Fruit fly (Drosophila melanogaster): Measurements from ENCODE around the gene CG7778.

The CG7778 gene

dm6 chr2L:8302766-8303479 is 43.5 kb upstream of the CG7778 start, which contains the start of the genes wol and Scgalpha (continued):
- TF ChIP-seq CG6765 (GFP tag; optimal IDR thresholded peaks at IDR 0.05): no peak
- 0 out of 2 replicates have a peak, but pooled peaks have one; percentile 8 for TF ChIP-seq CG4360 (GFP tag; IDR thresholded peaks at IDR 0.05)
- TF ChIP-seq CG18262 (tag; optimal IDR thresholded peaks at IDR 0.05): no peak
- TF ChIP-seq CG7271 (tag; optimal IDR thresholded peaks at IDR 0.05): no peak
- no peak for TF ChIP-seq CG3281 (GFP tag; optimal IDR thresholded peaks at IDR 0.05)
- TF ChIP-seq lola (GFP tag; optimal IDR thresholded peaks at IDR 0.05): no peak
- no peak for TF ChIP-seq trem (tag; optimal IDR thresholded peaks at IDR 0.05)

dm6 chr2L:8304635-8305034 is 41.8 kb upstream of the CG7778 start:
- TF ChIP-seq CTCF (GFP tag; optimal IDR thresholded peaks at IDR 0.05) (no peak), Elba2 (GFP tag; optimal IDR thresholded peaks at IDR 0.05) (peak; percentile 96), CG6175 (GFP tag; IDR thresholded peaks at IDR 0.05) (no peak), usp (GFP tag; optimal IDR thresholded peaks at IDR 0.05) (no peak), sens (GFP tag) (peak; percentile 32), insv (GFP tag; optimal IDR thresholded peaks at IDR 0.05) (peak in 1 of 2 experiments; percentile 90), HLH3B (GFP tag; IDR thresholded peaks at IDR 0.05) (0 out of 2 replicates have a peak, but pooled peaks have one; percentile 16)

- TF ChIP-seq fd64A (GFP tag; optimal IDR thresholded peaks at IDR 0.05): no peak
- no peak for TF ChIP-seq ap (GFP tag; IDR thresholded peaks at IDR 0.05)
- peak; percentile 47 for TF ChIP-seq pzg (GFP tag; optimal IDR thresholded peaks at IDR 0.05)
- no peak for TF ChIP-seq CG4730 (GFP tag; IDR thresholded peaks at IDR 0.05)
- peak; percentile 77 for TF ChIP-seq CG3995 (GFP tag; optimal IDR thresholded peaks at IDR 0.05)
- TF ChIP-seq unc-4 (GFP tag; IDR thresholded peaks at IDR 0.05; ENCODE audit: partially characterized antibody): peak; percentile 95
- TF ChIP-seq chm (GFP tag; IDR thresholded peaks at IDR 0.05): no peak
- TF ChIP-seq eve (GFP tag; optimal IDR thresholded peaks at IDR 0.05): no peak
- TF ChIP-seq Antp (GFP tag; optimal IDR thresholded peaks at IDR 0.05): no peak
- no peak for TF ChIP-seq Bteb2 (GFP tag; optimal IDR thresholded peaks at IDR 0.05)
- TF ChIP-seq Atf-2 (GFP tag; optimal IDR thresholded peaks at IDR 0.05): no peak
- TF ChIP-seq pnt (GFP tag; optimal IDR thresholded peaks at IDR 0.05): no peak
- no peak for TF ChIP-seq CG11696 (GFP tag; IDR thresholded peaks at IDR 0.05)
- no peak for TF ChIP-seq Neu2 (GFP tag; optimal IDR thresholded peaks at IDR 0.05; ENCODE audit: borderline replicate concordance)
- peak; percentile 92 for TF ChIP-seq Bgb (GFP tag; IDR thresholded peaks at IDR 0.05; ENCODE audit: partially characterized antibody)
- TF ChIP-seq Tbp (GFP tag; optimal IDR thresholded peaks at IDR 0.05): no peak
- TF ChIP-seq Xbp1 (GFP tag; optimal IDR thresholded peaks at IDR 0.05): no peak
- TF ChIP-seq CG2202 (tag; optimal IDR thresholded peaks at IDR 0.05): no peak
- TF ChIP-seq tap (tag; optimal IDR thresholded peaks at IDR 0.05): no peak
- no peak for TF ChIP-seq sr (GFP tag; IDR thresholded peaks at IDR 0.05)
- no peak for TF ChIP-seq Mrtf (GFP tag; IDR thresholded peaks at IDR 0.05)
- TF ChIP-seq CG16815 (GFP tag; optimal IDR thresholded peaks at IDR 0.05): no peak
- no peak for TF ChIP-seq yki (optimal IDR thresholded peaks at IDR 0.05)
- TF ChIP-seq crol (GFP tag; IDR thresholded peaks at IDR 0.05): no peak
- TF ChIP-seq Sry-β (GFP tag; optimal IDR thresholded peaks at IDR 0.05): no peak
- TF ChIP-seq oc (tag; optimal IDR thresholded peaks at IDR 0.05): no peak
- no peak for TF ChIP-seq Aef1 (GFP tag; IDR thresholded peaks at IDR 0.05)
- TF ChIP-seq CG5953 (GFP tag; IDR thresholded peaks at IDR 0.05): no peak
- peak; percentile 83 for TF ChIP-seq CG7963 (GFP tag; IDR thresholded peaks at IDR 0.05; ENCODE audit: partially characterized antibody)
- TF ChIP-seq kah (GFP tag; optimal IDR thresholded peaks at IDR 0.05): no peak
- no peak for TF ChIP-seq kni (GFP tag; optimal IDR thresholded peaks at IDR 0.05)
- TF ChIP-seq lov (optimal IDR thresholded peaks at IDR 0.05): no peak
- TF ChIP-seq lov (GFP tag; IDR thresholded peaks at IDR 0.05): no peak
- peak; percentile 79 for TF ChIP-seq CG2129 (GFP tag; IDR thresholded peaks at IDR 0.05; ENCODE audit: partially characterized antibody)
- TF ChIP-seq repo (GFP tag; optimal IDR thresholded peaks at IDR 0.05): no peak
These were observed 41.0 kb upstream of the CG7778 start, which contains the start of gene CG7840 for dm6 chr2L:8305409-8305808. CG7840 (plus strand) TSS chr2L:8305586.

Measured in whole organism, embryonic.